Fruit fly (Drosophila melanogaster): ENCODE results near the gene CG3246.
A peak's percentile ranks its signal among the peaks of the same experiment; 100 is the strongest.

The CG3246 gene

dm6 chr2L:3439502-3439901 lies 22.2 kb downstream of the CG3246 start (continued):
- TF ChIP-seq Ravus (GFP tag; IDR thresholded peaks at IDR 0.05) = no peak
- no peak for TF ChIP-seq Sin3A (optimal IDR thresholded peaks at IDR 0.05)
- no peak for TF ChIP-seq CG14441 (GFP tag; IDR thresholded peaks at IDR 0.05)
- no peak for TF ChIP-seq HLH4C (GFP tag; IDR thresholded peaks at IDR 0.05; ENCODE audit: partially characterized antibody)
- TF ChIP-seq sens-2 (GFP tag; IDR thresholded peaks at IDR 0.05) = no peak
- TF ChIP-seq croc (GFP tag; conservative IDR thresholded peaks at IDR 0.05) = no peak; the same call in 2 of the 3 replicates
- TF ChIP-seq PHDP (tag; optimal IDR thresholded peaks at IDR 0.05) = peak; percentile 24
- TF ChIP-seq Ada2b (GFP tag; IDR thresholded peaks at IDR 0.05) = no peak
- TF ChIP-seq HLH54F (GFP tag; optimal IDR thresholded peaks at IDR 0.05) = no peak
- no peak for TF ChIP-seq salm (tag; optimal IDR thresholded peaks at IDR 0.05)
- no peak for TF ChIP-seq CG10543 (GFP tag; optimal IDR thresholded peaks at IDR 0.05)
- TF ChIP-seq CG11504 (tag; optimal IDR thresholded peaks at IDR 0.05) = peak; percentile 52
- peak; percentile 27 for TF ChIP-seq CG2678 (tag; optimal IDR thresholded peaks at IDR 0.05)
- TF ChIP-seq CG8944 (GFP tag; optimal IDR thresholded peaks at IDR 0.05) = no peak
- TF ChIP-seq CG17186 (GFP tag; optimal IDR thresholded peaks at IDR 0.05) = no peak
- no peak for TF ChIP-seq vvl (GFP tag; IDR thresholded peaks at IDR 0.05)
- TF ChIP-seq peb (GFP tag; IDR thresholded peaks at IDR 0.05) = no peak
- TF ChIP-seq amos (GFP tag; IDR thresholded peaks at IDR 0.05; ENCODE audit: partially characterized antibody) = no peak
- no peak for TF ChIP-seq ro (GFP tag; IDR thresholded peaks at IDR 0.05)
- no peak for TF ChIP-seq HLH3B (GFP tag; IDR thresholded peaks at IDR 0.05)
- TF ChIP-seq Adf1 (GFP tag; IDR thresholded peaks at IDR 0.05) = no peak
- TF ChIP-seq Xrp1 (GFP tag; IDR thresholded peaks at IDR 0.05) = peak; percentile 51
- no peak for TF ChIP-seq CG7963 (GFP tag; IDR thresholded peaks at IDR 0.05; ENCODE audit: partially characterized antibody)
- no peak for TF ChIP-seq hbn (GFP tag; IDR thresholded peaks at IDR 0.05; ENCODE audit: partially characterized antibody)
- TF ChIP-seq CG5245 (GFP tag; optimal IDR thresholded peaks at IDR 0.05) = no peak
- no peak for TF ChIP-seq Lpt (GFP tag; optimal IDR thresholded peaks at IDR 0.05)
- TF ChIP-seq CG7839 (tag; optimal IDR thresholded peaks at IDR 0.05) = peak; percentile 16
- TF ChIP-seq CG12155 (GFP tag; optimal IDR thresholded peaks at IDR 0.05) = no peak
- TF ChIP-seq Stat92E (GFP tag; optimal IDR thresholded peaks at IDR 0.05) = peak in 1 of 3 experiments; percentile 50
- no peak for TF ChIP-seq CG10462 (GFP tag; optimal IDR thresholded peaks at IDR 0.05)
- no peak for TF ChIP-seq CG16779 (GFP tag; IDR thresholded peaks at IDR 0.05)
- TF ChIP-seq sisA (GFP tag; IDR thresholded peaks at IDR 0.05) = no peak
- TF ChIP-seq gsb-n (tag; optimal IDR thresholded peaks at IDR 0.05) = peak; percentile 53
- no peak for TF ChIP-seq CG10366 (GFP tag; IDR thresholded peaks at IDR 0.05)
- no peak for TF ChIP-seq CG1603 (tag; optimal IDR thresholded peaks at IDR 0.05)
- TF ChIP-seq eyg (GFP tag; optimal IDR thresholded peaks at IDR 0.05) = no peak
- no peak for TF ChIP-seq oc (tag; optimal IDR thresholded peaks at IDR 0.05)
- no peak for TF ChIP-seq ato (GFP tag; IDR thresholded peaks at IDR 0.05; ENCODE audit: partially characterized antibody)
- no peak for TF ChIP-seq fd3F (GFP tag; optimal IDR thresholded peaks at IDR 0.05)
- no peak for TF ChIP-seq usp (GFP tag; optimal IDR thresholded peaks at IDR 0.05)
- no peak for TF ChIP-seq cg (GFP tag; optimal IDR thresholded peaks at IDR 0.05)
- no peak for TF ChIP-seq CG18011 (GFP tag; optimal IDR thresholded peaks at IDR 0.05)
- TF ChIP-seq CG17328 (GFP tag; IDR thresholded peaks at IDR 0.05) = no peak
- TF ChIP-seq Kr (GFP tag; optimal IDR thresholded peaks at IDR 0.05) = no peak
- no peak for TF ChIP-seq HmgZ (tag; optimal IDR thresholded peaks at IDR 0.05)
- TF ChIP-seq CrebB (tag; optimal IDR thresholded peaks at IDR 0.05) = no peak
- no peak for TF ChIP-seq CG6272 (GFP tag; IDR thresholded peaks at IDR 0.05)
- TF ChIP-seq otp (GFP tag; IDR thresholded peaks at IDR 0.05) = no peak
- no peak for TF ChIP-seq run (tag; optimal IDR thresholded peaks at IDR 0.05)
- no peak for TF ChIP-seq CG11695 (GFP tag; IDR thresholded peaks at IDR 0.05)
- no peak for TF ChIP-seq kah (GFP tag; optimal IDR thresholded peaks at IDR 0.05)
- no peak for TF ChIP-seq cato (GFP tag; optimal IDR thresholded peaks at IDR 0.05; ENCODE audit: borderline replicate concordance)
